ENCODE assay signal across 2 worm cellular contexts in genomic region chrX:15083795-15084194, ce11.
TF ChIP-seq lines count a peak whose summit lies in the region.

H40L08.1 (minus strand) TSS chrX:15084086.

TF ChIP-seq in whole organism, L1 larva, 84 proteins besides CTCF, POLR2A, EP300 and RAD21 (continued from another document):
- TF ChIP-seq lin-15B (tag; optimal IDR thresholded peaks at IDR 0.05; lab: Kevin White, UChicago) (no peak), nhr-11 (tag; optimal IDR thresholded peaks at IDR 0.05; lab: Kevin White, UChicago) (no peak), irx-1 (tag; optimal IDR thresholded peaks at IDR 0.05; lab: Kevin White, UChicago) (no peak), lsy-2 (tag; optimal IDR thresholded peaks at IDR 0.05; lab: Kevin White, UChicago) (peak in 1 of 2 experiments; percentile 44), nhr-19 (GFP tag; conservative IDR thresholded peaks at IDR 0.05; lab: Robert Waterston, UW) (no peak), fkh-10 (GFP tag; optimal IDR thresholded peaks at IDR 0.05; lab: Kevin White, UChicago) (no peak), ama-1 (optimal IDR thresholded peaks at IDR 0.05; lab: Kevin White, UChicago) (no peak), sptf-1 (tag; optimal IDR thresholded peaks at IDR 0.05; lab: Kevin White, UChicago) (no peak), nhr-237 (tag; optimal IDR thresholded peaks at IDR 0.05; lab: Kevin White, UChicago) (no peak), pag-3 (tag; optimal IDR thresholded peaks at IDR 0.05; lab: Kevin White, UChicago; ENCODE audit: borderline replicate concordance, insufficient read depth) (no peak), fkh-8 (tag; optimal IDR thresholded peaks at IDR 0.05; lab: Kevin White, UChicago) (no peak), pax-3 (tag; optimal IDR thresholded peaks at IDR 0.05; lab: Kevin White, UChicago) (no peak), snpc-4 (tag; optimal IDR thresholded peaks at IDR 0.05; lab: Kevin White, UChicago) (peak; percentile 1), dsc-1 (tag; optimal IDR thresholded peaks at IDR 0.05; lab: Kevin White, UChicago) (no peak), C04F5.9 (tag; optimal IDR thresholded peaks at IDR 0.05; lab: Kevin White, UChicago) (no peak), sup-37 (GFP tag; optimal IDR thresholded peaks at IDR 0.05; lab: Kevin White, UChicago) (no peak), efl-3 (GFP tag; optimal IDR thresholded peaks at IDR 0.05; lab: Kevin White, UChicago) (no peak), elt-2 (tag; optimal IDR thresholded peaks at IDR 0.05; lab: Kevin White, UChicago) (no peak), lin-35 (GFP tag; optimal IDR thresholded peaks at IDR 0.05; lab: Kevin White, UChicago) (peak; percentile 1 to 50), ztf-11 (tag; optimal IDR thresholded peaks at IDR 0.05; lab: Kevin White, UChicago) (no peak), nhr-71 (tag; optimal IDR thresholded peaks at IDR 0.05; lab: Kevin White, UChicago) (peak; percentile 25), ets-5 (GFP tag; IDR thresholded peaks at IDR 0.05; lab: Robert Waterston, UW) (no peak), ceh-82 (tag; optimal IDR thresholded peaks at IDR 0.05; lab: Kevin White, UChicago) (peak in 1 of 3 experiments; percentile 29), swsn-7 (tag; optimal IDR thresholded peaks at IDR 0.05; lab: Kevin White, UChicago) (peak; percentile 19), ztf-4 (tag; optimal IDR thresholded peaks at IDR 0.05; lab: Kevin White, UChicago) (no peak), nhr-20 (tag; optimal IDR thresholded peaks at IDR 0.05; lab: Kevin White, UChicago) (peak; percentile 22), lin-39 (tag; optimal IDR thresholded peaks at IDR 0.05; lab: Kevin White, UChicago) (no peak), skn-1 (tag; optimal IDR thresholded peaks at IDR 0.05; lab: Kevin White, UChicago) (no peak), nhr-84 (tag; optimal IDR thresholded peaks at IDR 0.05; lab: Kevin White, UChicago) (no peak), unc-130 (tag; optimal IDR thresholded peaks at IDR 0.05; lab: Kevin White, UChicago) (no peak), snu-23 (GFP tag; optimal IDR thresholded peaks at IDR 0.05; lab: Kevin White, UChicago) (peak; percentile 40), isw-1 (GFP tag; IDR thresholded peaks at IDR 0.05; lab: Robert Waterston, UW) (no peak), nhr-85 (tag; lab: Kevin White, UChicago) (peak; percentile 60), lin-14 (GFP tag; optimal IDR thresholded peaks at IDR 0.05; lab: Kevin White, UChicago) (no peak), mep-1 (tag; optimal IDR thresholded peaks at IDR 0.05; lab: Kevin White, UChicago) (peak; percentile 8), ceh-90 (tag; optimal IDR thresholded peaks at IDR 0.05; lab: Kevin White, UChicago) (no peak), C34B4.2 (tag; optimal IDR thresholded peaks at IDR 0.05; lab: Kevin White, UChicago) (no peak), Y116A8C.19 (tag; optimal IDR thresholded peaks at IDR 0.05; lab: Kevin White, UChicago; ENCODE audit: borderline replicate concordance) (no peak), zip-4 (GFP tag; optimal IDR thresholded peaks at IDR 0.05; lab: Kevin White, UChicago) (no peak), vab-15 (tag; optimal IDR thresholded peaks at IDR 0.05; lab: Kevin White, UChicago) (no peak), blmp-1 (tag; optimal IDR thresholded peaks at IDR 0.05; lab: Kevin White, UChicago) (no peak), ceh-63 (GFP tag; optimal IDR thresholded peaks at IDR 0.05; lab: Kevin White, UChicago) (no peak), aha-1 (tag; optimal IDR thresholded peaks at IDR 0.05; lab: Kevin White, UChicago) (no peak), alr-1 (tag; optimal IDR thresholded peaks at IDR 0.05; lab: Kevin White, UChicago; ENCODE audit: borderline replicate concordance) (no peak), tbx-2 (tag; optimal IDR thresholded peaks at IDR 0.05; lab: Kevin White, UChicago) (peak; percentile 2), zag-1 (tag; optimal IDR thresholded peaks at IDR 0.05; lab: Kevin White, UChicago) (no peak), egl-27 (tag; optimal IDR thresholded peaks at IDR 0.05; lab: Kevin White, UChicago) (no peak), nhr-47 (tag; optimal IDR thresholded peaks at IDR 0.05; lab: Kevin White, UChicago) (peak; percentile 30), rnt-1 (tag; optimal IDR thresholded peaks at IDR 0.05; lab: Kevin White, UChicago) (peak; percentile 22), nhr-28 (tag; optimal IDR thresholded peaks at IDR 0.05; lab: Kevin White, UChicago) (no peak), ceh-8 (GFP tag; optimal IDR thresholded peaks at IDR 0.05; lab: Kevin White, UChicago) (no peak), unc-98 (GFP tag; IDR thresholded peaks at IDR 0.05; lab: Robert Waterston, UW) (no peak), nhr-76 (tag; optimal IDR thresholded peaks at IDR 0.05; lab: Kevin White, UChicago) (no peak), fos-1 (tag; optimal IDR thresholded peaks at IDR 0.05; lab: Kevin White, UChicago) (no peak)

TF ChIP-seq in whole organism, L4 larva, 104 proteins besides CTCF, POLR2A, EP300 and RAD21 (continued from another document):
- TF ChIP-seq nhr-77 (tag; optimal IDR thresholded peaks at IDR 0.05; lab: Kevin White, UChicago): no peak
- TF ChIP-seq php-3 (GFP tag; IDR thresholded peaks at IDR 0.05; lab: Robert Waterston, UW): no peak
- peak; percentile 3 for TF ChIP-seq rbr-2 (tag; optimal IDR thresholded peaks at IDR 0.05; lab: Kevin White, UChicago)
- TF ChIP-seq dve-1 (tag; optimal IDR thresholded peaks at IDR 0.05; lab: Kevin White, UChicago; ENCODE audit: insufficient read depth): peak; percentile 37
- no peak for TF ChIP-seq nhr-28 (tag; optimal IDR thresholded peaks at IDR 0.05; lab: Kevin White, UChicago)
- peak; percentile 36 for TF ChIP-seq aha-1 (tag; lab: Kevin White, UChicago)
- TF ChIP-seq ces-1 (GFP tag; optimal IDR thresholded peaks at IDR 0.05; lab: Kevin White, UChicago): no peak
- TF ChIP-seq nhr-237 (tag; optimal IDR thresholded peaks at IDR 0.05; lab: Kevin White, UChicago): no peak
- TF ChIP-seq Y75B8A.6 (GFP tag; IDR thresholded peaks at IDR 0.05; lab: Robert Waterston, UW): no peak
- TF ChIP-seq ceh-44 (GFP tag; IDR thresholded peaks at IDR 0.05; lab: Robert Waterston, UW): no peak
- peak in 1 of 2 experiments; percentile 42 for TF ChIP-seq lsy-2 (tag; optimal IDR thresholded peaks at IDR 0.05; lab: Kevin White, UChicago)
- no peak for TF ChIP-seq ZK337.2 (GFP tag; IDR thresholded peaks at IDR 0.05; lab: Robert Waterston, UW)
- no peak for TF ChIP-seq mxl-2 (GFP tag; conservative IDR thresholded peaks at IDR 0.05; lab: Robert Waterston, UW)
- no peak for TF ChIP-seq lin-29 (GFP tag; IDR thresholded peaks at IDR 0.05; lab: Robert Waterston, UW)
- TF ChIP-seq nhr-76 (tag; optimal IDR thresholded peaks at IDR 0.05; lab: Kevin White, UChicago): no peak
- TF ChIP-seq F26F4.8 (GFP tag; conservative IDR thresholded peaks at IDR 0.05; lab: Robert Waterston, UW): no peak
- no peak for TF ChIP-seq lir-3 (tag; optimal IDR thresholded peaks at IDR 0.05; lab: Kevin White, UChicago)
- no peak for TF ChIP-seq zag-1 (tag; optimal IDR thresholded peaks at IDR 0.05; lab: Kevin White, UChicago)
- TF ChIP-seq lin-15B (tag; optimal IDR thresholded peaks at IDR 0.05; lab: Kevin White, UChicago): no peak
- TF ChIP-seq zfp-3 (GFP tag; conservative IDR thresholded peaks at IDR 0.05; lab: Robert Waterston, UW): no peak
- TF ChIP-seq lin-1 (GFP tag; IDR thresholded peaks at IDR 0.05; lab: Robert Waterston, UW): no peak
- no peak for TF ChIP-seq zip-2 (tag; optimal IDR thresholded peaks at IDR 0.05; lab: Kevin White, UChicago)
- TF ChIP-seq dpl-1 (GFP tag; optimal IDR thresholded peaks at IDR 0.05; lab: Kevin White, UChicago): no peak
- TF ChIP-seq fos-1 (tag; optimal IDR thresholded peaks at IDR 0.05; lab: Kevin White, UChicago): no peak
- no peak for TF ChIP-seq hmg-1.1 (GFP tag; IDR thresholded peaks at IDR 0.05; lab: Robert Waterston, UW)
- TF ChIP-seq ztf-11 (tag; optimal IDR thresholded peaks at IDR 0.05; lab: Kevin White, UChicago): no peak
- TF ChIP-seq gei-8 (GFP tag; optimal IDR thresholded peaks at IDR 0.05; lab: Kevin White, UChicago): no peak
- TF ChIP-seq madf-5 (GFP tag; IDR thresholded peaks at IDR 0.05; lab: Robert Waterston, UW): no peak
- no peak for TF ChIP-seq ZK546.5 (tag; optimal IDR thresholded peaks at IDR 0.05; lab: Kevin White, UChicago)
- no peak for TF ChIP-seq Y48G9A.11 (GFP tag; IDR thresholded peaks at IDR 0.05; lab: Robert Waterston, UW)
- no peak for TF ChIP-seq Y105C5A.15 (GFP tag; IDR thresholded peaks at IDR 0.05; lab: Robert Waterston, UW)
- TF ChIP-seq Y5F2A.4 (GFP tag; optimal IDR thresholded peaks at IDR 0.05; lab: Kevin White, UChicago): no peak
- peak; percentile 56 for TF ChIP-seq mes-2 (tag; optimal IDR thresholded peaks at IDR 0.05; lab: Kevin White, UChicago; ENCODE audit: poor library complexity, severe bottlenecking)
